Worm (Caenorhabditis elegans) whole organism, L4 larva: Measurements from ENCODE around the gene T20D3.6.

ENCODE experiments used
- F26F4.8 ChIP-seq: fragments of 200-800 bp; sonication (Bioruptor generic); conservative IDR thresholded peaks from 2 replicates; pipeline ENCODE4 v1.3.6; 2022; ENCODE audit warnings: missing genetic modification characterization, missing compliant biosample characterization
- F44E2.7 ChIP-seq: fragments of 200-800 bp; sonication (Bioruptor generic); IDR thresholded peaks from 2 replicates; pipeline ENCODE4 v2.1.2; 2022; ENCODE audit warnings: missing genetic modification characterization, missing compliant biosample characterization
- F49E8.2 ChIP-seq: sonication (generic microtip); optimal IDR thresholded peaks from 2 replicates; lab custom pipeline; 2016; ENCODE audit warnings: missing compliant biosample characterization, mild to moderate bottlenecking, missing genetic modification characterization, borderline replicate concordance
- R02D3.7 ChIP-seq: fragments of 150-350 bp; sonication (generic microtip); optimal IDR thresholded peaks from 3 replicates; lab custom pipeline; 2014; ENCODE audit warnings: missing biosample characterization, missing genetic modification characterization
- T26A8.4 ChIP-seq: fragments of 200-800 bp; sonication (Bioruptor generic); IDR thresholded peaks from 2 replicates; pipeline ENCODE4 v1.3.6; 2022; ENCODE audit warnings: missing genetic modification characterization, missing compliant biosample characterization
- Y105C5A.15 ChIP-seq: fragments of 200-800 bp; sonication (Bioruptor generic); IDR thresholded peaks from 2 replicates; pipeline ENCODE4 v1.3.6; 2022; ENCODE audit warnings: missing genetic modification characterization, missing compliant biosample characterization
- aha-1 ChIP-seq: fragments of 150-350 bp; peaks from one replicate; lab custom pipeline; 2014; ENCODE audit warnings: missing biosample characterization, missing genetic modification characterization
- aly-2 ChIP-seq: sonication (generic microtip); optimal IDR thresholded peaks from 2 replicates; lab custom pipeline; 2018; ENCODE audit warnings: missing biosample characterization, missing genetic modification characterization
- ama-1 ChIP-seq: fragments of 150-350 bp; optimal IDR thresholded peaks from 2 replicates; lab custom pipeline; 2014; ENCODE audit warnings: inconsistent platforms, mixed read lengths
- ceh-44 ChIP-seq: fragments of 200-800 bp; sonication (Bioruptor generic); IDR thresholded peaks from 2 replicates; pipeline ENCODE4 v1.3.6; 2022; ENCODE audit warnings: missing genetic modification reagents, missing genetic modification characterization, missing compliant biosample characterization
- ceh-62 ChIP-seq: sonication (generic microtip); optimal IDR thresholded peaks from 2 replicates; lab custom pipeline; 2017; ENCODE audit warnings: missing biosample characterization, missing genetic modification characterization
- egl-27 ChIP-seq: sonication (generic microtip); optimal IDR thresholded peaks from 3 replicates; lab custom pipeline; 2017; ENCODE audit warnings: missing biosample characterization, missing genetic modification reagents, missing genetic modification characterization
- egl-43 ChIP-seq: fragments of 200-800 bp; sonication (Bioruptor generic); IDR thresholded peaks from 2 replicates; pipeline ENCODE4 v1.3.6; 2022; ENCODE audit warnings: missing genetic modification reagents, missing genetic modification characterization, missing compliant biosample characterization
- fkh-10 ChIP-seq: fragments of 150-350 bp; optimal IDR thresholded peaks from 2 replicates; lab custom pipeline; 2014; ENCODE audit warnings: missing biosample characterization, missing genetic modification reagents, missing genetic modification characterization
- fos-1 ChIP-seq: fragments of 150-350 bp; optimal IDR thresholded peaks from 2 replicates; lab custom pipeline; 2014; ENCODE audit warnings: missing biosample characterization, missing genetic modification characterization
- lin-38 ChIP-seq: fragments of 200-800 bp; sonication (Bioruptor generic); IDR thresholded peaks from 2 replicates; pipeline ENCODE4 v1.3.6; 2022; ENCODE audit warnings: missing genetic modification reagents, missing genetic modification characterization, missing compliant biosample characterization
- lin-39 ChIP-seq: fragments of 150-350 bp; optimal IDR thresholded peaks from 2 replicates; lab custom pipeline; 2014; ENCODE audit warnings: missing biosample characterization, missing genetic modification reagents, missing genetic modification characterization
- lsy-2 ChIP-seq, 2 experiments: fragments of 150-350 bp in 1 of 2; sonication (generic microtip) in 1 of 2; optimal IDR thresholded peaks; 2 replicates each; lab custom pipeline; 2014 to 2017; ENCODE audit warnings: missing biosample characterization in 2 of 2, missing genetic modification characterization in 2 of 2
- madf-5 ChIP-seq, 2 experiments: fragments of 200-800 bp; sonication (Bioruptor generic); IDR thresholded peaks; 2 replicates each; pipeline ENCODE4 v1.3.6; 2022; ENCODE audit warnings: missing compliant biosample characterization in 2 of 2, missing genetic modification characterization in 2 of 2
- madf-9 ChIP-seq: fragments of 200-800 bp; sonication (Bioruptor generic); conservative IDR thresholded peaks from 2 replicates; pipeline ENCODE4 v1.3.6; 2022; ENCODE audit warnings: missing genetic modification reagents, missing genetic modification characterization, missing compliant biosample characterization
- mdt-29 ChIP-seq: fragments of 200-800 bp; sonication (Bioruptor generic); IDR thresholded peaks from 2 replicates; pipeline ENCODE4 v1.3.6; 2022; ENCODE audit warnings: missing genetic modification reagents, missing genetic modification characterization, missing compliant biosample characterization
- nhr-102 ChIP-seq: sonication (generic microtip); optimal IDR thresholded peaks from 2 replicates; lab custom pipeline; 2016; ENCODE audit warnings: mild to moderate bottlenecking, missing genetic modification characterization, moderate library complexity, missing compliant biosample characterization
- nhr-25 ChIP-seq: sonication (generic microtip); optimal IDR thresholded peaks from 2 replicates; lab custom pipeline; 2017; ENCODE audit warnings: missing genetic modification characterization, mild to moderate bottlenecking, missing compliant biosample characterization, antibody characterized with exemption, moderate library complexity, borderline replicate concordance; ENCODE audit not compliant: insufficient read depth
- nhr-77 ChIP-seq: fragments of 150-350 bp; optimal IDR thresholded peaks from 2 replicates; lab custom pipeline; 2014; ENCODE audit warnings: missing biosample characterization, missing genetic modification characterization
- sdz-12 ChIP-seq: fragments of 200-800 bp; sonication (Bioruptor generic); optimal IDR thresholded peaks from 2 replicates; lab custom pipeline; 2018; ENCODE audit warnings: mild to moderate bottlenecking, missing genetic modification characterization, missing compliant biosample characterization
- spr-3 ChIP-seq: fragments of 200-800 bp; sonication (Bioruptor generic); optimal IDR thresholded peaks from 2 replicates; lab custom pipeline; 2018; ENCODE audit warnings: mild to moderate bottlenecking, missing genetic modification characterization, missing compliant biosample characterization
- unc-130 ChIP-seq: sonication (generic microtip); optimal IDR thresholded peaks from 2 replicates; lab custom pipeline; 2016; ENCODE audit warnings: missing genetic modification reagents, missing genetic modification characterization, missing compliant biosample characterization
- unc-62 ChIP-seq, 3 experiments: fragments of 150-350 bp in 1 of 3; sonication (generic microtip); optimal IDR thresholded peaks in 2 of 3; peaks in 1 of 3; 1 replicate in 1 of 3; 2 replicates in 2 of 3; lab custom pipeline; 2014 to 2017; ENCODE audit warnings: missing biosample characterization in 3 of 3, missing genetic modification characterization in 3 of 3, missing genetic modification reagents in 3 of 3, missing genotype in 1 of 3

T20D3.6 gene

ce11 chrIV:9310935-9311566 is 28.1 kb downstream of the T20D3.6 start (continued):
- no peak for TF ChIP-seq spr-3 (GFP tag; lab: Kevin White, UChicago)
- TF ChIP-seq fkh-10: no peak
- no peak for TF ChIP-seq lsy-2 (tag; optimal IDR thresholded peaks at IDR 0.05; lab: Kevin White, UChicago)

ce11 chrIV:9308975-9309374 is 30.1 kb downstream of the T20D3.6 start, which contains the start of gene F49C12.6:
F49C12.6 (minus strand) TSS chrIV:9309075.
- TF ChIP-seq nhr-102 (no peak), lin-39 (no peak), R02D3.7 (tag; lab: Kevin White, UChicago) (no peak), T26A8.4 (GFP tag; lab: Robert Waterston, UW) (no peak), egl-43 (no peak), nhr-25 (tag; lab: Kevin White, UChicago) (no peak)

ce11 chrIV:9304617-9305016 is 34.5 kb downstream of the T20D3.6 start, which contains the start of gene F49C12.5:
F49C12.5 (plus strand) TSS chrIV:9304917.
- TF ChIP-seq ama-1 (lab: Kevin White, UChicago): no peak
- no peak for TF ChIP-seq ceh-44 (GFP tag; lab: Robert Waterston, UW)
- TF ChIP-seq F26F4.8 (GFP tag; lab: Robert Waterston, UW): no peak
- TF ChIP-seq mdt-29 (GFP tag; lab: Robert Waterston, UW): no peak
- TF ChIP-seq aly-2 (tag; lab: Kevin White, UChicago): no peak
- TF ChIP-seq unc-130 (GFP tag; lab: Kevin White, UChicago): no peak
- no peak for TF ChIP-seq nhr-77
- TF ChIP-seq madf-9: no peak
- TF ChIP-seq lin-39: no peak
- no peak for TF ChIP-seq F49E8.2 (tag; lab: Kevin White, UChicago)
- no peak for TF ChIP-seq fos-1
- no peak for TF ChIP-seq Y105C5A.15 (GFP tag; lab: Robert Waterston, UW)

ce11 chrIV:9303994-9304393 is 35.1 kb downstream of the T20D3.6 start, which contains the start of gene F49C12.4:
F49C12.4 (minus strand) TSS chrIV:9304094.
- TF ChIP-seq egl-27 (tag; lab: Kevin White, UChicago): no peak

- TF ChIP-seq F44E2.7: no peak
Measured at ce11 chrIV:9300127-9300526, 39.0 kb downstream of the T20D3.6 start, which contains the start of gene F49C12.3. F49C12.3 (plus strand) TSS chrIV:9300427.

ce11 chrIV:9299145-9299544 is 40.0 kb downstream of the T20D3.6 start, which contains the start of gene F49C12.2:
F49C12.2 (minus strand) TSS chrIV:9299245.
- no peak for TF ChIP-seq fkh-10
- TF ChIP-seq madf-5 (GFP tag; IDR thresholded peaks at IDR 0.05; lab: Robert Waterston, UW): no peak
- no peak for TF ChIP-seq lin-38 (GFP tag; lab: Robert Waterston, UW)
- no peak for TF ChIP-seq nhr-102
- no peak for TF ChIP-seq sdz-12 (GFP tag; lab: Kevin White, UChicago)

- peak in 1 of 2 experiments; percentile 65 for TF ChIP-seq unc-62 (GFP tag; optimal IDR thresholded peaks at IDR 0.05 in 1 of 2; lab: Kevin White, UChicago)
- no peak for TF ChIP-seq unc-62 (tag; optimal IDR thresholded peaks at IDR 0.05; lab: Kevin White, UChicago)
- TF ChIP-seq aha-1 (tag; lab: Kevin White, UChicago): peak; percentile 51
- TF ChIP-seq ceh-62 (tag; lab: Kevin White, UChicago): no peak
- TF ChIP-seq, all 104 proteins: peak for 2
Measured at ce11 chrIV:9296285-9296684, 42.8 kb downstream of the T20D3.6 start, which contains the start of gene F49C12.1. F49C12.1 (minus strand) TSS chrIV:9296354.
